Worm (Caenorhabditis elegans): ENCODE data around the gene lgc-7.
A peak's percentile ranks its signal among the peaks of the same experiment; 100 is the strongest.

lgc-7 gene

ce11 chrIV:14760845-14761244, 51.5 kb downstream of the lgc-7 start, which contains the start of gene ptp-5.2:
ptp-5.2 (minus strand) TSS chrIV:14760945.
- TF ChIP-seq flt-1 (GFP tag; IDR thresholded peaks at IDR 0.05) (no peak), tbx-11 (GFP tag; IDR thresholded peaks at IDR 0.05) (no peak), hnd-1 (tag; optimal IDR thresholded peaks at IDR 0.05) (no peak), scrt-1 (GFP tag; IDR thresholded peaks at IDR 0.05) (no peak), ceh-13 (GFP tag; optimal IDR thresholded peaks at IDR 0.05) (no peak), ceh-36 (tag; optimal IDR thresholded peaks at IDR 0.05) (no peak), ama-1 (optimal IDR thresholded peaks at IDR 0.05) (no peak), F13C5.2 (tag; optimal IDR thresholded peaks at IDR 0.05) (no peak), ets-7 (tag; optimal IDR thresholded peaks at IDR 0.05) (no peak), hmg-4 (GFP tag; optimal IDR thresholded peaks at IDR 0.05) (no peak), hmbx-1 (tag; optimal IDR thresholded peaks at IDR 0.05) (no peak), aly-1 (tag; optimal IDR thresholded peaks at IDR 0.05) (no peak), pes-1 (GFP tag; IDR thresholded peaks at IDR 0.05) (no peak), tbx-37 (GFP tag; conservative IDR thresholded peaks at IDR 0.05) (no peak), sea-1 (GFP tag; conservative IDR thresholded peaks at IDR 0.05) (no peak), tra-4 (tag; optimal IDR thresholded peaks at IDR 0.05) (no peak), B0310.2 (tag; optimal IDR thresholded peaks at IDR 0.05) (no peak)

- peak; percentile 7 for TF ChIP-seq F13C5.2 (tag; optimal IDR thresholded peaks at IDR 0.05)
These were observed 54.0 kb downstream of the lgc-7 start for ce11 chrIV:14763348-14763747.

ce11 chrIV:14763938-14764718, 54.7 kb downstream of the lgc-7 start:
- TF ChIP-seq hmbx-1 (tag; optimal IDR thresholded peaks at IDR 0.05) (no peak), ama-1 (optimal IDR thresholded peaks at IDR 0.05) (no peak), ceh-13 (GFP tag; optimal IDR thresholded peaks at IDR 0.05) (no peak), aly-1 (tag; optimal IDR thresholded peaks at IDR 0.05) (no peak), ets-7 (tag; optimal IDR thresholded peaks at IDR 0.05) (no peak), hnd-1 (tag; optimal IDR thresholded peaks at IDR 0.05) (no peak), pes-1 (GFP tag; IDR thresholded peaks at IDR 0.05) (no peak), tbx-37 (GFP tag; conservative IDR thresholded peaks at IDR 0.05) (no peak), ceh-36 (tag; optimal IDR thresholded peaks at IDR 0.05) (no peak)

Data from whole organism, early embryonic.